Fruit fly (Drosophila melanogaster) whole organism, embryonic: ENCODE data around the gene Pif1A.

ENCODE experiments used
- CG17385 ChIP-seq: fragments of 200-800 bp; sonication (Bioruptor generic); optimal IDR thresholded peaks from 3 replicates; lab custom pipeline; 2018; ENCODE audit warnings: missing biosample characterization, mild to moderate bottlenecking, missing genetic modification characterization
- CG18619 ChIP-seq: fragments of 200-800 bp; sonication (Bioruptor generic); optimal IDR thresholded peaks from 3 replicates; lab custom pipeline; 2017; ENCODE audit warnings: missing biosample characterization, mild to moderate bottlenecking, missing genetic modification characterization
- Dfd ChIP-seq, 2 experiments: fragments of >200 bp; optimal IDR thresholded peaks; 2 replicates each; lab custom pipeline; 2017; ENCODE audit warnings: missing biosample characterization in 2 of 2, missing genetic modification characterization in 2 of 2
- Lim3 ChIP-seq: fragments of 200-800 bp; sonication (Bioruptor generic); IDR thresholded peaks from 2 replicates; pipeline ENCODE4 v1.3.6; 2022; ENCODE audit warnings: missing biosample characterization, missing genetic modification characterization
- TFAM ChIP-seq: fragments of 200-800 bp; sonication (Bioruptor generic); optimal IDR thresholded peaks from 2 replicates; lab custom pipeline; 2017; ENCODE audit warnings: missing biosample characterization, missing genetic modification characterization, inconsistent platforms
- emc ChIP-seq: fragments of 200-800 bp; sonication (Bioruptor generic); optimal IDR thresholded peaks from 2 replicates; lab custom pipeline; 2016; ENCODE audit warnings: missing biosample characterization, missing genetic modification characterization
- pan ChIP-seq, 4 experiments: fragments of >200 bp in 3 of 4; fragments of 200-800 bp in 1 of 4; sonication (Bioruptor generic) in 1 of 4; optimal IDR thresholded peaks in 3 of 4; IDR thresholded peaks in 1 of 4; 2 replicates each; pipeline versions ENCODE4 v1.3.6 to Lab custom; 2017 to 2022; ENCODE audit warnings: missing biosample characterization in 2 of 4, missing genetic modification characterization in 2 of 4, mixed read lengths in 1 of 4
- tap ChIP-seq: fragments of 200-800 bp; optimal IDR thresholded peaks from 3 replicates; lab custom pipeline; 2019; ENCODE audit warnings: missing biosample characterization, mild to moderate bottlenecking, missing genetic modification characterization, moderate library complexity
- tx ChIP-seq: fragments of 200-800 bp; sonication (Bioruptor generic); optimal IDR thresholded peaks from 2 replicates; lab custom pipeline; 2016; ENCODE audit warnings: missing biosample characterization, missing genetic modification characterization

DNA sequence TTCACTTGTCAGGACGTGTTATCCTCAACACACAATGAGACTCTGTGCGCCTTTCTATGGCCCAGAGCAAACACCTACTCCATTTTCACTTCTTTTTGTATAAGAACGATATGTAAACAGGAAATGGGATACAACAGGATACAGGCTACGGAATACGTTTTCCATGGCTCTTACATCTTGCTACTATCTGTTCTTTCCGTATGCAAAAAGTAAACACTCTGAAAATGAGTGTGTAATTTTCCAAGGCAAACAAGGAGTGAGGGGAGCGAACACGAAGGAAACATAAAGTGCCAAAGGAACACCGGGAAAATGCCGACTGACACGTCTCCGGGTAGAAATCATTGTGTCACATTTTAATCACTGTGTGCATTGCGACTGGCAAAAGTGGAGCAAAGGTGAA lies 49.6 kb upstream of the Pif1A start:
- TF ChIP-seq tx (GFP tag; lab: Kevin White, UChicago): no peak
- TF ChIP-seq tap (tag; lab: Kevin White, UChicago): no peak
- no peak for TF ChIP-seq Dfd (GFP tag; optimal IDR thresholded peaks at IDR 0.05; lab: Kevin White, UChicago)
- TF ChIP-seq TFAM (GFP tag; lab: Kevin White, UChicago): no peak
- no peak for TF ChIP-seq emc (GFP tag; lab: Kevin White, UChicago)
- TF ChIP-seq CG18619 (GFP tag; lab: Kevin White, UChicago): no peak
- no peak for TF ChIP-seq pan (optimal IDR thresholded peaks at IDR 0.05; lab: Kevin White, UChicago)
- no peak for TF ChIP-seq pan (GFP tag; optimal IDR thresholded peaks at IDR 0.05 in 1 of 2, IDR thresholded peaks at IDR 0.05 in 1 of 2)
- no peak for TF ChIP-seq CG17385
- TF ChIP-seq Lim3 (GFP tag; lab: Robert Waterston, UW): no peak
